Fruit fly (Drosophila melanogaster) whole organism, pupa: ENCODE data around the gene Pdi.

Experiments
- CG10348 ChIP-seq: fragments of 200-800 bp; sonication (Bioruptor generic); IDR thresholded peaks from 2 replicates; pipeline ENCODE4 v1.3.6; 2022; ENCODE audit warnings: missing biosample characterization, missing genetic modification characterization
- CG12605 ChIP-seq: fragments of 200-800 bp; sonication (Bioruptor generic); IDR thresholded peaks from 2 replicates; pipeline ENCODE4 v1.3.6; 2022; ENCODE audit warnings: missing biosample characterization, missing genetic modification characterization
- CG13204 ChIP-seq: fragments of 200-800 bp; sonication (Bioruptor generic); optimal IDR thresholded peaks from 2 replicates; lab custom pipeline; 2018; ENCODE audit warnings: missing biosample characterization, mild to moderate bottlenecking, missing genetic modification characterization, moderate library complexity
- CG14655 ChIP-seq: fragments of 200-800 bp; sonication (Bioruptor generic); optimal IDR thresholded peaks from 3 replicates; lab custom pipeline; 2017; ENCODE audit warnings: mild to moderate bottlenecking, missing biosample characterization, missing genetic modification reagents, missing genetic modification characterization
- CG15710 ChIP-seq: fragments of 200-800 bp; sonication (Bioruptor generic); optimal IDR thresholded peaks from 2 replicates; lab custom pipeline; 2018; ENCODE audit warnings: missing biosample characterization, mild to moderate bottlenecking, missing genetic modification characterization, moderate library complexity
- CG17806 ChIP-seq: fragments of 200-800 bp; sonication (Bioruptor generic); optimal IDR thresholded peaks from 2 replicates; lab custom pipeline; 2018; ENCODE audit warnings: missing biosample characterization, mild to moderate bottlenecking, missing genetic modification characterization, moderate library complexity
- CG32121 ChIP-seq: fragments of 200-800 bp; sonication (Bioruptor generic); IDR thresholded peaks from 2 replicates; pipeline ENCODE4 v1.3.6; 2022; ENCODE audit warnings: missing biosample characterization, missing genetic modification characterization
- CG34367 ChIP-seq: fragments of 200-800 bp; sonication (Bioruptor generic); optimal IDR thresholded peaks from 2 replicates; lab custom pipeline; 2018; ENCODE audit warnings: missing biosample characterization, mild to moderate bottlenecking, missing genetic modification characterization
- CG4496 ChIP-seq: fragments of 200-800 bp; sonication (Bioruptor generic); IDR thresholded peaks from 3 replicates; pipeline ENCODE4 v1.3.6; 2022; ENCODE audit warnings: missing biosample characterization, missing genetic modification characterization
- CG8159 ChIP-seq: fragments of 200-800 bp; sonication (Bioruptor generic); optimal IDR thresholded peaks from 3 replicates; lab custom pipeline; 2018; ENCODE audit warnings: missing biosample characterization, mild to moderate bottlenecking, missing genetic modification characterization, moderate library complexity
- CG8301 ChIP-seq: fragments of 200-800 bp; sonication (Bioruptor generic); optimal IDR thresholded peaks from 2 replicates; lab custom pipeline; 2018; ENCODE audit warnings: missing biosample characterization, mild to moderate bottlenecking, missing genetic modification characterization
- CG9948 ChIP-seq: fragments of 200-800 bp; sonication (Bioruptor generic); optimal IDR thresholded peaks from 2 replicates; lab custom pipeline; 2018; ENCODE audit warnings: missing biosample characterization, mild to moderate bottlenecking, missing genetic modification characterization, moderate library complexity
- D1 ChIP-seq: fragments of 200-800 bp; sonication (Bioruptor generic); optimal IDR thresholded peaks from 2 replicates; lab custom pipeline; 2018; ENCODE audit warnings: missing biosample characterization, mild to moderate bottlenecking, missing genetic modification characterization, moderate library complexity
- EcR ChIP-seq: fragments of 200-800 bp; sonication (Bioruptor generic); optimal IDR thresholded peaks from 3 replicates; lab custom pipeline; 2019; ENCODE audit warnings: missing biosample characterization, missing genetic modification characterization, mild to moderate bottlenecking, moderate library complexity, missing genetic modification reagents
- Ets98B ChIP-seq: fragments of 200-800 bp; sonication (Bioruptor generic); IDR thresholded peaks from 2 replicates; pipeline ENCODE4 v1.3.6; 2022; ENCODE audit warnings: missing biosample characterization, missing genetic modification characterization
- Pif1A ChIP-seq: fragments of 200-800 bp; sonication (Bioruptor generic); optimal IDR thresholded peaks from 3 replicates; lab custom pipeline; 2016; ENCODE audit warnings: missing biosample characterization, missing genetic modification characterization
- Pif1B ChIP-seq: fragments of 200-800 bp; sonication (Bioruptor generic); optimal IDR thresholded peaks from 3 replicates; lab custom pipeline; 2016; ENCODE audit warnings: missing biosample characterization, missing genetic modification characterization
- Snoo ChIP-seq: fragments of 200-800 bp; sonication (Bioruptor generic); optimal IDR thresholded peaks from 3 replicates; lab custom pipeline; 2017; ENCODE audit warnings: missing biosample characterization, mild to moderate bottlenecking, missing genetic modification characterization, inconsistent platforms
- fd96Ca ChIP-seq: fragments of 200-800 bp; sonication (Bioruptor generic); IDR thresholded peaks from 3 replicates; pipeline ENCODE4 v1.3.6; 2022; ENCODE audit warnings: missing biosample characterization, missing genetic modification characterization
- gl ChIP-seq: fragments of 200-800 bp; sonication (Bioruptor generic); optimal IDR thresholded peaks from 2 replicates; lab custom pipeline; 2018; ENCODE audit warnings: missing biosample characterization, mild to moderate bottlenecking, missing genetic modification characterization
- rn ChIP-seq: fragments of 200-800 bp; sonication (Bioruptor generic); IDR thresholded peaks from 2 replicates; pipeline ENCODE4 v1.3.6; 2022; ENCODE audit warnings: missing biosample characterization, missing genetic modification characterization

Gene Pdi

DNA sequence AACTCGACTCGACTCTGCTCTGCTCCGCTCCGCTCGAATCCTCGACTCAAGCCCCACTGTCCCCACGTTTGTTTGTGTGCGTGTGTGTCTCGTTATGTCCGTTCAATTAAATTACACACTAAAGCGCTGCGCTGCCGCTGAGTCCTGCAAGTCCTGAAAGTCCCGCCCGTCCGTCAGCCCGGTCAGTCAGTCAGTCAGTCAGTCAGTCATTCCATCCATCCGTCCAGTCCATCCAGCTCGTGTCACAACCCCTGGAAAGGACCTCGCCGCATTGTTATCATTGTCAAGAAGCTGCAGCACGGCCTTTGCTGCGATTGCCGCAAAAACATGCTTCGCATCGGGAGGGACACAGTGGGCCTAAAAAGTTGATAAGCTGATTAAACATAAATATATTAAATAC lies 26.4 kb upstream of the Pdi start:
- TF ChIP-seq gl (tag; lab: Kevin White, UChicago) (no peak), CG4496 (GFP tag; lab: Robert Waterston, UW) (no peak), CG13204 (GFP tag; lab: Kevin White, UChicago) (no peak), CG15710 (tag; lab: Kevin White, UChicago) (no peak), CG34367 (tag; lab: Kevin White, UChicago) (no peak), CG12605 (GFP tag; lab: Robert Waterston, UW) (no peak), CG14655 (no peak), D1 (tag; lab: Kevin White, UChicago) (no peak), CG8301 (tag; lab: Kevin White, UChicago) (no peak), fd96Ca (GFP tag; lab: Robert Waterston, UW) (no peak), Pif1A (no peak), EcR (GFP tag; lab: Kevin White, UChicago) (no peak), Pif1B (GFP tag; lab: Kevin White, UChicago) (no peak), Snoo (no peak), rn (GFP tag; lab: Robert Waterston, UW) (no peak), Ets98B (GFP tag; lab: Robert Waterston, UW) (no peak)

DNA sequence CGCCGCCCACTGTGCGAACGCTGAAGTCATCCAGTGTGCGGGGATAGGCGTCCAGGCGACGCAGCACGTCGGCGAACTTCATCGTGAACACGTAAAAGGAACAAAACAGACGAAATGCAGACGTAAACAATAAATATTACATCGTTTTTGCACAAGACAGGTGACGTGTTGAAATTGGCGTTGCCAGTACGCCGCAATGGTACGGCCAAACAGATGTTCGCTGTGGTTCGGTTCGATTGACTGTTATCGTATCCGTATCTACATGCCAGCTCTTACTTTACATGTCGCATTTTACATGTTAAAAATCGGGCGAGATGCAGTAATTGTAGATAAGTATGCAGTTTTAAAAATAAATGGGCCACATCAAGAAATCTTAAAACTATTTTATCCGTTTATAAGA lies 20.8 kb upstream of the Pdi start, which contains the start of gene CG7011:
CG7011 (minus strand) TSS at position 215 of the 400 bp plus-strand sequence.
- TF ChIP-seq CG12605 (GFP tag; lab: Robert Waterston, UW) (no peak), CG10348 (GFP tag; lab: Robert Waterston, UW) (no peak), CG15710 (tag; lab: Kevin White, UChicago) (no peak), CG8159 (no peak), rn (GFP tag; lab: Robert Waterston, UW) (no peak), CG8301 (tag; lab: Kevin White, UChicago) (no peak), CG34367 (tag; lab: Kevin White, UChicago) (no peak), CG4496 (GFP tag; lab: Robert Waterston, UW) (no peak), fd96Ca (GFP tag; lab: Robert Waterston, UW) (no peak), Ets98B (GFP tag; lab: Robert Waterston, UW) (no peak), CG17806 (no peak), Snoo (no peak), D1 (tag; lab: Kevin White, UChicago) (no peak), CG13204 (GFP tag; lab: Kevin White, UChicago) (no peak), CG9948 (no peak)

DNA sequence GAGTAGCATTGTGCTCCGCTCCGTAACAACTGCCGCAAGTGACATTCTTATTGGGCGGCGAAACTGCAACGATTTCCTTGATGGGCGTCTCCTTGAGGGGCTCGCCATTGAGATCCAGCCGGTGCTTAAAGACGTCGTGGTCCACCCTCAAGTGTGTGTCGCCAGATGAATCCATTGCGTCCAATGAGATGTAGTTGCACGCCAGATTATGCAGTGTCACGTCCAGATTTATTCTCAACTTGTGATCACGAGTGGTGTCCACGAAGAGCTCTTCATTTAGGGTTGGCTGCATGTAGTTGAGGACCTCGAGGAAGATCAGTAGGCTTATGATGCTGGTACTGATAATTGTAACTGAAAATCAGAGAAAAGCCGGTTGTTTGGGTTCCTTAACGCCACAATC lies 20.3 kb upstream of the Pdi start:
- TF ChIP-seq D1 (tag; lab: Kevin White, UChicago), result no peak
- TF ChIP-seq fd96Ca (GFP tag; lab: Robert Waterston, UW), result no peak
- TF ChIP-seq rn (GFP tag; lab: Robert Waterston, UW), result no peak
- no peak for TF ChIP-seq EcR (GFP tag; lab: Kevin White, UChicago)
- no peak for TF ChIP-seq gl (tag; lab: Kevin White, UChicago)
- TF ChIP-seq Ets98B (GFP tag; lab: Robert Waterston, UW), result no peak
- no peak for TF ChIP-seq CG15710 (tag; lab: Kevin White, UChicago)

DNA sequence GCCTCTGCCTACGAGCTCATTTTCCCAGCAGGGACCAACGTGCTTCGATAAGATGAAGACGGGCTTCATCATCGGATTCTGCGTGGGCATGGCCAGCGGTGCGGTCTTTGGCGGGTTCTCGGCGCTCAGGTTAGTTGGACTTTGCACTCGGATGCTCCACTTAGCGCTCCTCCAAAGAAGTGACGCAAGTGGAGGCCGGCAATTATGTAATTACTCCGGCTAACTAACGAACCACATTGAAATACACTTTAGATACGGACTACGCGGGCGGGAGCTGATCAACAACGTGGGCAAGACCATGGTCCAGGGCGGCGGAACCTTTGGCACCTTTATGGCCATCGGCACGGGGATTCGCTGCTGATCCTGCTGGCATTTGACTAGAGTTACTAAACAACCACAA lies 19.4 kb upstream of the Pdi start:
- TF ChIP-seq rn (GFP tag; lab: Robert Waterston, UW) (no peak), D1 (tag; lab: Kevin White, UChicago) (no peak), EcR (GFP tag; lab: Kevin White, UChicago) (no peak)

DNA sequence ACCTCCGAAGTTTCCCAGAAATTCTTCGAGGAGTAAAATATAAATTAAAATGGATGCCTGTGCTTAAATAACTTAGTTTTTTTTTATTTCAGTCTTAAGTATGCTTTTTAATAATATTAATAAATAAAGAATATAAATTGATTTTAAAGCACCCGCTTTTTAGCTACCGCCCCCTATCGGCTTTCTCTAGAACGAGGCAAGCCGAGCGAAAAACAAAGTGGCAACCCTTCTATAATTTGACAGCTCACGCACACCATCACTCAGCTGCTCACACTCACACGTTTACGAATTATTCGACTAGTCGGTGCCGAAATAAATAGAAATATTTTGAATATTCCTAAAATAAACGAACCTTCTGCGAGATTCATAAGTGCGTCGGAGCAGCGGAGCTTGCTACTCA lies 18.9 kb upstream of the Pdi start, which contains the start of gene CG6878:
CG6878 (plus strand) TSS at position 269 of the 400 bp plus-strand sequence.
- TF ChIP-seq CG10348 (GFP tag; lab: Robert Waterston, UW), result no peak
- no peak for TF ChIP-seq rn (GFP tag; lab: Robert Waterston, UW)
- no peak for TF ChIP-seq CG15710 (tag; lab: Kevin White, UChicago)
- no peak for TF ChIP-seq gl (tag; lab: Kevin White, UChicago)
- no peak for TF ChIP-seq CG32121 (GFP tag; lab: Robert Waterston, UW)
- no peak for TF ChIP-seq Snoo
- TF ChIP-seq CG14655, result no peak
- no peak for TF ChIP-seq Pif1A
- TF ChIP-seq CG17806, result no peak
- no peak for TF ChIP-seq Ets98B (GFP tag; lab: Robert Waterston, UW)
- TF ChIP-seq D1 (tag; lab: Kevin White, UChicago), result no peak
- no peak for TF ChIP-seq Pif1B (GFP tag; lab: Kevin White, UChicago)
- TF ChIP-seq CG34367 (tag; lab: Kevin White, UChicago), result no peak
- no peak for TF ChIP-seq CG12605 (GFP tag; lab: Robert Waterston, UW)
- no peak for TF ChIP-seq CG9948
- no peak for TF ChIP-seq fd96Ca (GFP tag; lab: Robert Waterston, UW)

DNA sequence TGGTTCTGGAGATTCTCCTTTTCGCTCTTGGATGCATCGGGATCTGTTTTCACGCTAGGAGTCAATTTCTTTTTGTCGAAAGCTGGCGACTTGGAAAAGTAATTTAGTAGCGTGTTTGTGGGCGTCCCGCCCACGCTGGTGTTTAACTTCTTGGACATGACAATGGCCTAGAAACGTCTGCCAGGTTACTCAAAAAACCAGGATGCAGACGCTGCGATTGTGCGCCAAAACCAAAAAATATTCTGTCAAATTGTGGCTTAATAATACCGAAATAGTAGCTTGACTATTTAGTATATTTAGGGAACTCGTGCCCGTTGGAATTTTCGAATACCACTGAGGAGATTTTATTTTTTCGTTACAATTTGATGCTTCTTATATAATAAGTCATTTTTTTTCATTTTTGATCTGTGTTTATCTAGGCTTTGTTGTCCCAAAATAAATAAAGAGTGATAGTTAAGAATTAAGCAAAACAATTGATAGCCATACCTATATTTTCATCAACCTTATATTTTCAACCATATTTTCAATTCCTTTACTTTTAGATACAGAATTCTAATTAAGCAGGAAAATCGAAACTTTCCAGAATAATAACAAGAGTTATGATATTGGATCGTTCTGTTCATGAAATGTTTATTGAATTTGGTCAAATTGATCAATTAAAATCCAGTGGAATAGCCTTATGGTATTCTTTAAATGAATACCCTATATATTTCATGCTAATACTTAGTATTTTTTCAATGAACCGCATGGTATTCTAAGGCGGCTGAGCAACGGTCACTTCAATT lies 15.9 kb upstream of the Pdi start, which contains the start of the genes Msh6 and Prp31:
Msh6 (minus strand) TSS at position 233 of the 785 bp plus-strand sequence.
Prp31 (plus strand) TSS at position 771 of the 785 bp plus-strand sequence.
- no peak for TF ChIP-seq EcR (GFP tag; lab: Kevin White, UChicago)
- no peak; the same call in 1 of the 2 replicates for TF ChIP-seq Ets98B (GFP tag; lab: Robert Waterston, UW)
- TF ChIP-seq CG9948, result peak; percentile 75
- peak; percentile 44 for TF ChIP-seq Snoo
- TF ChIP-seq CG8301 (tag; lab: Kevin White, UChicago), result peak; percentile 62
- TF ChIP-seq CG15710 (tag; lab: Kevin White, UChicago), result peak; percentile 75
- no peak for TF ChIP-seq gl (tag; lab: Kevin White, UChicago)
- TF ChIP-seq Pif1B (GFP tag; lab: Kevin White, UChicago), result no peak
- no peak for TF ChIP-seq CG12605 (GFP tag; lab: Robert Waterston, UW)
- no peak for TF ChIP-seq CG14655
- peak; percentile 53; the same call in 2 of the 3 replicates for TF ChIP-seq CG4496 (GFP tag; lab: Robert Waterston, UW)
- TF ChIP-seq fd96Ca (GFP tag; lab: Robert Waterston, UW), result no peak
- TF ChIP-seq CG10348 (GFP tag; lab: Robert Waterston, UW), result 0 out of 2 replicates have a peak, but pooled peaks have one; percentile 23
- no peak for TF ChIP-seq CG13204 (GFP tag; lab: Kevin White, UChicago)
- TF ChIP-seq CG32121 (GFP tag; lab: Robert Waterston, UW), result no peak
- TF ChIP-seq CG34367 (tag; lab: Kevin White, UChicago), result peak; percentile 66
- peak; percentile 76 for TF ChIP-seq CG8159
- TF ChIP-seq CG17806, result peak; percentile 65
- no peak for TF ChIP-seq rn (GFP tag; lab: Robert Waterston, UW)
- TF ChIP-seq Pif1A, result no peak
- no peak for TF ChIP-seq D1 (tag; lab: Kevin White, UChicago)
